Fruit fly (Drosophila melanogaster): ENCODE measurements around the gene emb.

Gene emb

DNA sequence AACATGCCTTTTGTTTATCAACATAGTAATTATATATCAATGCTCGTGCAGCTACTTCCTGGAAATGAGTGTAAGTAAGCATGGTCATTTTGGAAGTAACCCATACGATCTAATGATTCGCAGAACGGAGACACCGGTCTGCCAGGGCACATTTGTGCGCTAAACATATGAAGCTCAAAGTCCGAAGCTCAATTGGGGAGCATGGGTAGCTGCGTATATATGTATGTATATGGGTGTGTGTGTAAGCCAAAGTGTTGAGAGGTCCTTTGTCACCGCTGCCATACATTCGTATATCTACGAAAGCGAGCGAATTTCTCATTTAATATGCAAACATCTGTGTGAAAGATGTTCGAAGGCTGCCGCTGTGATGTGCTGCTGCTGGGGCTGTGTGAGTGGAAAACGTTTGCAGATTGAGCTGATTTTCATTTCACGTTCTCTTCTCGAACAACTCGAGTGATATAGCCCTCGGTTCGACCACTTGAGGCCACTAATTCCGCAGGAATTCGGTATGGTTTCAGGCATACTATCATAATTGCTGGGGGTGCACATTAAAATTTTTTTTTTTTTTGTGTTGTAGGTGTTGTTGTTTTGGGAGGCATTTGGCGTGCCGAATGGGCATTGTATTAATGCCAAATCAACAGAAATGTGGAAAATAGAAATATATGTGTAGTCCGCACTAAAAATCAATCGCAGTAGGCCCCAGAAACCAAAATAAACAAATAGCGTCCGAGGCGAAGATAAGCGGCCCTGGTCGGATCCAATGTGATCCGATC, 14.9 kb downstream of the emb start:
- TF ChIP-seq psq (optimal IDR thresholded peaks at IDR 0.05) (no peak), CG8478 (optimal IDR thresholded peaks at IDR 0.05) (no peak), Dll (optimal IDR thresholded peaks at IDR 0.05) (no peak)

- TF ChIP-seq pan (optimal IDR thresholded peaks at IDR 0.05), result no peak
- TF ChIP-seq EcR (GFP tag; optimal IDR thresholded peaks at IDR 0.05), result peak in 1 of 2 experiments; percentile 51
Measured at dm6 chr2L:8419382-8419940, 16.1 kb downstream of the emb start.

dm6 chr2L:8420259-8420930, 17.0 kb downstream of the emb start:
- TF ChIP-seq Dll (optimal IDR thresholded peaks at IDR 0.05), result no peak
- TF ChIP-seq EcR (GFP tag; optimal IDR thresholded peaks at IDR 0.05), result no peak
- peak; percentile 58 for TF ChIP-seq pan (optimal IDR thresholded peaks at IDR 0.05)
- TF ChIP-seq psq (optimal IDR thresholded peaks at IDR 0.05), result no peak
- no peak for TF ChIP-seq CG8478 (optimal IDR thresholded peaks at IDR 0.05)
- no peak for TF ChIP-seq usp (GFP tag; optimal IDR thresholded peaks at IDR 0.05)

- TF ChIP-seq EcR (GFP tag; optimal IDR thresholded peaks at IDR 0.05) (no peak), psq (optimal IDR thresholded peaks at IDR 0.05) (no peak), CG8478 (optimal IDR thresholded peaks at IDR 0.05) (no peak), usp (GFP tag; optimal IDR thresholded peaks at IDR 0.05) (no peak), Dll (optimal IDR thresholded peaks at IDR 0.05) (no peak), pan (optimal IDR thresholded peaks at IDR 0.05) (no peak)
Measured at dm6 chr2L:8421717-8422116, 18.3 kb downstream of the emb start.

dm6 chr2L:8423047-8423446, 19.7 kb downstream of the emb start:
- no peak for TF ChIP-seq Dll (optimal IDR thresholded peaks at IDR 0.05)
- no peak for TF ChIP-seq CG8478 (optimal IDR thresholded peaks at IDR 0.05)
- TF ChIP-seq psq (optimal IDR thresholded peaks at IDR 0.05), result no peak
- TF ChIP-seq EcR (GFP tag; optimal IDR thresholded peaks at IDR 0.05), result no peak
- TF ChIP-seq usp (GFP tag; optimal IDR thresholded peaks at IDR 0.05), result no peak
- no peak for TF ChIP-seq pan (optimal IDR thresholded peaks at IDR 0.05)

dm6 chr2L:8423460-8424089, 20.2 kb downstream of the emb start:
- TF ChIP-seq usp (GFP tag; optimal IDR thresholded peaks at IDR 0.05) (no peak), Dll (optimal IDR thresholded peaks at IDR 0.05) (no peak), pan (optimal IDR thresholded peaks at IDR 0.05) (no peak), CG8478 (optimal IDR thresholded peaks at IDR 0.05) (no peak), EcR (GFP tag; optimal IDR thresholded peaks at IDR 0.05) (no peak), psq (optimal IDR thresholded peaks at IDR 0.05) (no peak)

- TF ChIP-seq Dll (optimal IDR thresholded peaks at IDR 0.05) (no peak), EcR (GFP tag; optimal IDR thresholded peaks at IDR 0.05) (peak in 1 of 2 experiments; percentile 1)
Measured at dm6 chr2L:8424090-8424470, 20.7 kb downstream of the emb start.

DNA sequence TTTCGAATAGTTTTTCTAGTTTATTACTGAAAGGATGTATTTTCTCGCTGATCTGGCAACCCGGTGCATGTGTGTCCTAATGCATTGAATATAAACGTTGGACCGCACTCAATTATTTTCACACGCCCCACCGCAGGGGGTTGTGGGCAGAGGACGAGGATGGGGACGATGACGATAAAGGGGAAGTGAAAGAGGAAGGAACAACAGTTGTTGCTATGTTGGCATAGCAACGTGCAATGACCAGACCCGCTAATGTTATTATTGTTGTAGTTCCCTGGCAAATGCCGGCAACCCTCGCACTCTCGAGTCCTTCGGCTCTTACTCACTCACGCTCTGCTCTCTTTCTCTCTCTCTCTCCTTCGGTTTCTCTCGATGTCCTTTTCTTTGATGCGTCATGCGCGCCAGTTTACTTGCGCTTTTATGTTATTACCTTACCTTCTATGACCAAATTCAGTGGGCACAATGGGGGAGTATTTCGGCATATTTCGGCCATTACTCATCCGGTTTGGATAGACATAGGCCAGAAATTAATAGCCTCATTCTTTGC, 21.4 kb downstream of the emb start:
- TF ChIP-seq Dll (optimal IDR thresholded peaks at IDR 0.05), result no peak
- no peak for TF ChIP-seq usp (GFP tag; optimal IDR thresholded peaks at IDR 0.05)
- TF ChIP-seq pan (optimal IDR thresholded peaks at IDR 0.05), result no peak
- no peak for TF ChIP-seq EcR (GFP tag; optimal IDR thresholded peaks at IDR 0.05)
- TF ChIP-seq CG8478 (optimal IDR thresholded peaks at IDR 0.05), result no peak
- TF ChIP-seq psq (optimal IDR thresholded peaks at IDR 0.05), result no peak

DNA sequence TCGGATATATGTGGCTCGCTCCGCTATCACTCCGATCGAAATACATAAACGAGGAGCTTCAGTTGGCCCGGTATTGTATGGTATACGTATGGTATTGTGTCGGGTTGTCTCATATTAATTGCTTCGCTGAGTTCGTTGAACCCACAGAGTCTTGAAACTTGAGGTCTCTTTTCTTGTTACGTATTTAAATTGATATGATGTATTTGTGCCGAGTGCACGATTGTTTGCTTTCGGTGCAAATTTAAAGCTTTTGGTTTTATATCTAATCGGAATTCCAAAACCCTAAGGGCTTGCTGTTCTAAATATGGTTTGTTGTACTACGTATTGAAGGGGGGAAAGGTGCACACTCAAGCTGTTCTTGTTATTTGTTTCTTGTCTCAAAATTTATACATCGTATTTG, 21.8 kb downstream of the emb start:
- TF ChIP-seq EcR (GFP tag; optimal IDR thresholded peaks at IDR 0.05) (peak in 1 of 2 experiments; percentile 20), pan (optimal IDR thresholded peaks at IDR 0.05) (no peak)

DNA sequence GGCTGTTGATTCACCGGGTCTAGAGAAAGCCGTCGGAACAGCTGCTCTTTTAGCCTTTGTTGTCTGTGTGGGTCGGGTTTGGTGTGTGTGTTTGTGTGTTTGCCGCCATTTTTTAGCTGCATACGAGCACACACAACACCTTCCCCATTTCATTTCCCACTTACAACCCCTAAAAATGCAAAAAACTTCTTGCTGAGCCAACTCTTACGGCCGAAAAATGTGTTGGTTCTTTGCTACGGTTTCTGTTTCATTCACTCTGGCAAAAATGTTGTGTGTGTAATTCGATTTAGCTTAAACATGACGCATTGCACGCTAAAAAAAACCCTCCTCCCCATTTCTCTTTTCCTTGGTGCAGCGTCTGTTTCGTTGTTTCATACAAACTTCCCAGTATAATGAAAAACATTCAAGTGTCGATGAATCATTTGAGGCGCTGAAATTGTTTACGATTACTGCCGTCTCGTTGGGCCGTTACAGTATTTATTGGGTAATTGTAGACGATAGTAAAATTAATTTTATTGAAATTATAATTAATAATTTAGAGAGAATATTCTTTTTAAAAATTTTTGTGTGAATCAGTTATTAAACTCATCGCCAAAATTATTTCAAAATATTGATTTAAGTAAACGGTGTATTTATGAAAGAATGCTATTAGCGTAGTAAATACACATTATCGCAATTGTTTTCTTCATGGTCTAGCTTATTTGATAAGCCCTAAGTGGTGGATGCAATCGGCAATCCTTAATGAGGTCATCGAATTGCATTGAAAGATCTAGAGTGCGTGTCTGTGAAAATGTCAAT, 22.8 kb downstream of the emb start:
- TF ChIP-seq usp (GFP tag; optimal IDR thresholded peaks at IDR 0.05), result no peak
- no peak for TF ChIP-seq CG8478 (optimal IDR thresholded peaks at IDR 0.05)
- no peak for TF ChIP-seq psq (optimal IDR thresholded peaks at IDR 0.05)
- no peak for TF ChIP-seq pan (optimal IDR thresholded peaks at IDR 0.05)
- no peak for TF ChIP-seq EcR (GFP tag; optimal IDR thresholded peaks at IDR 0.05)
- TF ChIP-seq Dll (optimal IDR thresholded peaks at IDR 0.05), result no peak

dm6 chr2L:8426801-8427200, 23.4 kb downstream of the emb start:
- TF ChIP-seq EcR (GFP tag; optimal IDR thresholded peaks at IDR 0.05), result no peak

dm6 chr2L:8432130-8432529, 28.8 kb downstream of the emb start:
- TF ChIP-seq EcR (GFP tag; optimal IDR thresholded peaks at IDR 0.05) (no peak), psq (optimal IDR thresholded peaks at IDR 0.05) (no peak), usp (GFP tag; optimal IDR thresholded peaks at IDR 0.05) (no peak), CG8478 (optimal IDR thresholded peaks at IDR 0.05) (no peak), Dll (optimal IDR thresholded peaks at IDR 0.05) (no peak), pan (optimal IDR thresholded peaks at IDR 0.05) (no peak)

All from whole organism.